Fruit fly (Drosophila melanogaster) whole organism, adult: Measurements from ENCODE around the gene CG12589.

Experiments
- CG11617 ChIP-seq: fragments of 200-800 bp; sonication (Bioruptor generic); optimal IDR thresholded peaks from 2 replicates; lab custom pipeline; 2017; ENCODE audit warnings: mild to moderate bottlenecking, missing biosample characterization, missing genetic modification reagents, missing genetic modification characterization
- CG12768 ChIP-seq: fragments of 200-800 bp; sonication (Bioruptor generic); optimal IDR thresholded peaks from 2 replicates; lab custom pipeline; 2017; ENCODE audit warnings: missing biosample characterization, missing genetic modification characterization, mild to moderate bottlenecking, moderate library complexity, missing genetic modification reagents
- CG5204 ChIP-seq: fragments of 200-800 bp; sonication (Bioruptor generic); optimal IDR thresholded peaks from 2 replicates; lab custom pipeline; 2016; ENCODE audit warnings: missing biosample characterization, missing genetic modification characterization
- Clk ChIP-seq: fragments of 200-800 bp; sonication (Bioruptor generic); optimal IDR thresholded peaks from 2 replicates; lab custom pipeline; 2017; ENCODE audit warnings: missing biosample characterization, missing genetic modification characterization
- Crg-1 ChIP-seq: fragments of 200-800 bp; sonication (Bioruptor generic); optimal IDR thresholded peaks from 2 replicates; lab custom pipeline; 2016; ENCODE audit warnings: missing biosample characterization, missing genetic modification characterization
- Hr96 ChIP-seq: fragments of 200-800 bp; sonication (Bioruptor generic); optimal IDR thresholded peaks from 2 replicates; lab custom pipeline; 2016; ENCODE audit warnings: missing biosample characterization, missing genetic modification characterization
- Mnt ChIP-seq: fragments of 200-800 bp; sonication (Bioruptor generic); optimal IDR thresholded peaks from 2 replicates; lab custom pipeline; 2016; ENCODE audit warnings: missing biosample characterization, mild to moderate bottlenecking, missing genetic modification characterization
- bab1 ChIP-seq: fragments of 200-800 bp; sonication (Bioruptor generic); optimal IDR thresholded peaks from 3 replicates; lab custom pipeline; 2019; ENCODE audit warnings: missing biosample characterization, mild to moderate bottlenecking, missing genetic modification characterization, moderate library complexity
- cic ChIP-seq: fragments of 200-800 bp; sonication (Bioruptor generic); optimal IDR thresholded peaks from 2 replicates; lab custom pipeline; 2017; ENCODE audit warnings: missing biosample characterization, mild to moderate bottlenecking, missing genetic modification characterization, moderate library complexity
- cnc ChIP-seq, 2 experiments: fragments of >200 bp; optimal IDR thresholded peaks; 2 replicates each; lab custom pipeline; 2017
- kay ChIP-seq: fragments of 200-800 bp; sonication (Bioruptor generic); peaks from one replicate; lab custom pipeline; 2016; ENCODE audit warnings: missing biosample characterization, missing genetic modification characterization, borderline replicate concordance
- ovo ChIP-seq: fragments of 200-800 bp; sonication (Bioruptor generic); optimal IDR thresholded peaks from 2 replicates; lab custom pipeline; 2016; ENCODE audit warnings: missing biosample characterization, missing genetic modification characterization
- tj ChIP-seq: fragments of 200-800 bp; sonication (Bioruptor generic); optimal IDR thresholded peaks from 3 replicates; lab custom pipeline; 2017; ENCODE audit warnings: missing biosample characterization, mild to moderate bottlenecking, missing genetic modification characterization, moderate library complexity
- toe ChIP-seq: fragments of 200-800 bp; sonication (Bioruptor generic); optimal IDR thresholded peaks from 2 replicates; lab custom pipeline; 2016; ENCODE audit warnings: missing biosample characterization, missing genetic modification characterization

- TF ChIP-seq Hr96 (GFP tag; lab: Kevin White, UChicago): no peak
- no peak for TF ChIP-seq Mnt (GFP tag; lab: Kevin White, UChicago)
- TF ChIP-seq cnc (optimal IDR thresholded peaks at IDR 0.05; lab: Kevin White, UChicago): no peak
- TF ChIP-seq bab1 (GFP tag; lab: Kevin White, UChicago): no peak
- TF ChIP-seq Clk (GFP tag; lab: Kevin White, UChicago): no peak
- TF ChIP-seq toe (GFP tag; lab: Kevin White, UChicago): no peak
- TF ChIP-seq kay: no peak
- no peak for TF ChIP-seq tj (GFP tag; lab: Kevin White, UChicago)
- no peak for TF ChIP-seq CG5204 (GFP tag; lab: Kevin White, UChicago)
- TF ChIP-seq cic (GFP tag; lab: Kevin White, UChicago): no peak
- no peak for TF ChIP-seq Crg-1 (GFP tag; lab: Kevin White, UChicago)
- no peak for TF ChIP-seq CG12768 (GFP tag; lab: Kevin White, UChicago)
- TF ChIP-seq ovo (GFP tag; lab: Kevin White, UChicago): no peak
- no peak for TF ChIP-seq CG11617 (GFP tag; lab: Kevin White, UChicago)
Measured at dm6 chr3R:5090286-5090685, 48.5 kb downstream of the CG12589 start.
